Worm (Caenorhabditis elegans) whole organism, L2 larva: Measurements from ENCODE around the gene srx-20.

Experiments used
- Y55F3AM.14 ChIP-seq: fragments of 200-800 bp; sonication (Bioruptor generic); optimal IDR thresholded peaks from 2 replicates; lab custom pipeline; 2018; ENCODE audit warnings: mild to moderate bottlenecking, missing genetic modification characterization, missing compliant biosample characterization
- dmd-4 ChIP-seq: sonication (generic microtip); optimal IDR thresholded peaks from 2 replicates; lab custom pipeline; 2017; ENCODE audit warnings: missing biosample characterization, missing genetic modification characterization
- nhr-12 ChIP-seq: fragments of 150-350 bp; optimal IDR thresholded peaks from 2 replicates; lab custom pipeline; 2014; ENCODE audit warnings: missing biosample characterization, missing genetic modification characterization

ce11 chrIV:6878912-6879554 is 11.1 kb downstream of the srx-20 start:
- TF ChIP-seq nhr-12 (tag; lab: Kevin White, UChicago) (no peak), Y55F3AM.14 (GFP tag; lab: Kevin White, UChicago) (no peak), dmd-4 (tag; lab: Kevin White, UChicago) (no peak)
